Worm (Caenorhabditis elegans) whole organism, dauer: ENCODE results near the gene nfki-1.

ENCODE experiments used
- unc-62 ChIP-seq: sonication (generic microtip); optimal IDR thresholded peaks from 2 replicates; lab custom pipeline; 2017; ENCODE audit warnings: missing biosample characterization, missing genetic modification reagents, missing genetic modification characterization

nfki-1 gene

DNA sequence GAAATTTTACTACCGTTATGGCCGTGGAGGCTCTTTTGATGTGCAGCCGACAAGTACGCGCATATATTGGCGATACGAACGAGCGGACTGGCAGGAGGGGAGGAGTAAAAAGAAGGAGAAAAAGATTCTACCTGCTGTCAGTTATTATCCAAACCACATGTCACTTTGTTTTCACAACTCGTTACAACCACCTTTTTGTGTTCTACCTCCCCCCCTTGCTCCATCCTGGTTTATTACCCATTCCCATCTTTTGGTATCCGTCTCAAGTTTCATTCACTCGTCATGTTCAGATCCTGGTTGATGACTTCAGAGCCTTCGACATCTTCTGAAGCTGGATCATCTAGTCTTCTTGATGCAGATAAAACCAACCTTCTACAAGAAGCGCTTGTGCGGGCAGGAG, 52.6 kb downstream of the nfki-1 start, which contains the start of gene psa-3:
psa-3 (plus strand) TSS at position 301 of the 400 bp plus-strand sequence.
- no peak for TF ChIP-seq unc-62 (GFP tag; lab: Kevin White, UChicago)

ce11 chrX:15408577-15408976, 53.5 kb downstream of the nfki-1 start:
- TF ChIP-seq unc-62 (GFP tag; lab: Kevin White, UChicago): no peak
